Worm (Caenorhabditis elegans) whole organism, L2 larva: ENCODE data around the gene F08F8.10.

ENCODE experiments used
- Y55F3AM.14 ChIP-seq: fragments of 200-800 bp; sonication (Bioruptor generic); optimal IDR thresholded peaks from 2 replicates; lab custom pipeline; 2018; ENCODE audit warnings: mild to moderate bottlenecking, missing genetic modification characterization, missing compliant biosample characterization
- ZK546.5 ChIP-seq: sonication (generic microtip); optimal IDR thresholded peaks from 2 replicates; lab custom pipeline; 2017; ENCODE audit warnings: missing biosample characterization, missing genetic modification characterization
- alr-1 ChIP-seq: fragments of 150-350 bp; optimal IDR thresholded peaks from 2 replicates; lab custom pipeline; 2014; ENCODE audit warnings: missing biosample characterization, missing genetic modification characterization
- ama-1 ChIP-seq: fragments of 150-350 bp; optimal IDR thresholded peaks from 2 replicates; lab custom pipeline; 2018; ENCODE audit warnings: inconsistent platforms
- blmp-1 ChIP-seq: sonication (generic microtip); optimal IDR thresholded peaks from 2 replicates; lab custom pipeline; 2017; ENCODE audit warnings: missing genetic modification characterization, mild to moderate bottlenecking, missing compliant biosample characterization, antibody characterized with exemption, moderate library complexity; ENCODE audit not compliant: insufficient read depth
- crh-2 ChIP-seq: sonication (generic microtip); optimal IDR thresholded peaks from 2 replicates; lab custom pipeline; 2017; ENCODE audit warnings: missing biosample characterization, missing genetic modification characterization
- dmd-4 ChIP-seq: sonication (generic microtip); optimal IDR thresholded peaks from 2 replicates; lab custom pipeline; 2017; ENCODE audit warnings: missing biosample characterization, missing genetic modification characterization
- egl-27 ChIP-seq: sonication (generic microtip); optimal IDR thresholded peaks from 3 replicates; lab custom pipeline; 2017; ENCODE audit warnings: missing biosample characterization, missing genetic modification reagents, missing genetic modification characterization
- elt-1 ChIP-seq: fragments of 150-350 bp; optimal IDR thresholded peaks from 2 replicates; lab custom pipeline; 2014; ENCODE audit warnings: missing biosample characterization, missing genetic modification characterization
- elt-3 ChIP-seq: sonication (generic microtip); optimal IDR thresholded peaks from 2 replicates; lab custom pipeline; 2017; ENCODE audit warnings: missing biosample characterization, missing genetic modification characterization
- fos-1 ChIP-seq: fragments of 150-350 bp; optimal IDR thresholded peaks from 2 replicates; lab custom pipeline; 2014; ENCODE audit warnings: missing biosample characterization, missing genetic modification characterization
- gmeb-1 ChIP-seq: fragments of 150-350 bp; optimal IDR thresholded peaks from 2 replicates; lab custom pipeline; 2014; ENCODE audit warnings: missing biosample characterization, missing genetic modification characterization
- lin-13 ChIP-seq: fragments of 150-350 bp; optimal IDR thresholded peaks from 2 replicates; lab custom pipeline; 2014; ENCODE audit warnings: missing biosample characterization, missing genetic modification reagents, missing genetic modification characterization
- lin-39 ChIP-seq: fragments of 150-350 bp; optimal IDR thresholded peaks from 2 replicates; lab custom pipeline; 2014; ENCODE audit warnings: missing biosample characterization, missing genetic modification reagents, missing genetic modification characterization
- lsy-2 ChIP-seq, 2 experiments: fragments of 150-350 bp in 1 of 2; sonication (generic microtip) in 1 of 2; optimal IDR thresholded peaks; 2 replicates each; lab custom pipeline; 2014 to 2017; ENCODE audit warnings: missing biosample characterization in 2 of 2, missing genetic modification characterization in 2 of 2
- nhr-10 ChIP-seq: sonication (generic microtip); optimal IDR thresholded peaks from 2 replicates; lab custom pipeline; 2017; ENCODE audit warnings: missing biosample characterization, missing genetic modification characterization
- nhr-129 ChIP-seq: fragments of 150-350 bp; optimal IDR thresholded peaks from 2 replicates; lab custom pipeline; 2014; ENCODE audit warnings: missing biosample characterization, missing genetic modification characterization
- nhr-21 ChIP-seq: fragments of 150-350 bp; optimal IDR thresholded peaks from 2 replicates; lab custom pipeline; 2014; ENCODE audit warnings: missing biosample characterization, missing genetic modification characterization
- nhr-23 ChIP-seq: fragments of 150-350 bp; optimal IDR thresholded peaks from 2 replicates; lab custom pipeline; 2014; ENCODE audit warnings: missing biosample characterization, missing genetic modification reagents, missing genetic modification characterization
- nhr-25 ChIP-seq: fragments of 150-350 bp; sonication (generic microtip); optimal IDR thresholded peaks from 3 replicates; lab custom pipeline; 2014; ENCODE audit warnings: missing biosample characterization, missing genetic modification characterization
- nhr-6 ChIP-seq: fragments of 150-350 bp; optimal IDR thresholded peaks from 2 replicates; lab custom pipeline; 2014; ENCODE audit warnings: missing biosample characterization, missing genetic modification characterization
- peb-1 ChIP-seq: fragments of 150-350 bp; optimal IDR thresholded peaks from 2 replicates; lab custom pipeline; 2014; ENCODE audit warnings: missing biosample characterization, missing genetic modification characterization
- sem-4 ChIP-seq: fragments of 150-350 bp; optimal IDR thresholded peaks from 2 replicates; lab custom pipeline; 2014; ENCODE audit warnings: missing biosample characterization, missing genetic modification reagents, missing genetic modification characterization
- sma-3 ChIP-seq: sonication (generic microtip); optimal IDR thresholded peaks from 2 replicates; lab custom pipeline; 2016; ENCODE audit warnings: missing genetic modification reagents, missing genetic modification characterization, missing compliant biosample characterization
- sma-9 ChIP-seq, 2 experiments: fragments of 150-350 bp in 1 of 2; sonication (generic microtip) in 1 of 2; optimal IDR thresholded peaks; 2 replicates each; lab custom pipeline; 2014 to 2016; ENCODE audit warnings: missing genetic modification characterization in 2 of 2, mild to moderate bottlenecking in 1 of 2, missing biosample characterization in 1 of 2, missing compliant biosample characterization in 1 of 2, missing genetic modification reagents in 1 of 2, moderate library complexity in 1 of 2
- snpc-4 ChIP-seq: fragments of 150-350 bp; optimal IDR thresholded peaks from 2 replicates; lab custom pipeline; 2014; ENCODE audit warnings: missing biosample characterization, missing genetic modification characterization
- unc-39 ChIP-seq: fragments of 150-350 bp; optimal IDR thresholded peaks from 2 replicates; lab custom pipeline; 2014; ENCODE audit warnings: missing biosample characterization, missing genetic modification characterization
- unc-55 ChIP-seq: fragments of 150-350 bp; sonication (generic microtip); optimal IDR thresholded peaks from 3 replicates; lab custom pipeline; 2014; ENCODE audit warnings: missing biosample characterization, missing genetic modification reagents, missing genetic modification characterization
- zag-1 ChIP-seq: fragments of 150-350 bp; optimal IDR thresholded peaks from 2 replicates; lab custom pipeline; 2014; ENCODE audit warnings: missing biosample characterization, missing genetic modification characterization
- ztf-1 ChIP-seq: fragments of 200-800 bp; sonication (Bioruptor generic); conservative IDR thresholded peaks from 2 replicates; pipeline ENCODE4 v1.3.6; 2022; ENCODE audit warnings: missing genetic modification characterization, missing compliant biosample characterization
- ztf-11 ChIP-seq: sonication (generic microtip); optimal IDR thresholded peaks from 2 replicates; lab custom pipeline; 2017; ENCODE audit warnings: missing biosample characterization, missing genetic modification characterization
- ztf-4 ChIP-seq: fragments of 150-350 bp; optimal IDR thresholded peaks from 2 replicates; lab custom pipeline; 2014; ENCODE audit warnings: missing biosample characterization, missing genetic modification characterization

F08F8.10 gene

DNA sequence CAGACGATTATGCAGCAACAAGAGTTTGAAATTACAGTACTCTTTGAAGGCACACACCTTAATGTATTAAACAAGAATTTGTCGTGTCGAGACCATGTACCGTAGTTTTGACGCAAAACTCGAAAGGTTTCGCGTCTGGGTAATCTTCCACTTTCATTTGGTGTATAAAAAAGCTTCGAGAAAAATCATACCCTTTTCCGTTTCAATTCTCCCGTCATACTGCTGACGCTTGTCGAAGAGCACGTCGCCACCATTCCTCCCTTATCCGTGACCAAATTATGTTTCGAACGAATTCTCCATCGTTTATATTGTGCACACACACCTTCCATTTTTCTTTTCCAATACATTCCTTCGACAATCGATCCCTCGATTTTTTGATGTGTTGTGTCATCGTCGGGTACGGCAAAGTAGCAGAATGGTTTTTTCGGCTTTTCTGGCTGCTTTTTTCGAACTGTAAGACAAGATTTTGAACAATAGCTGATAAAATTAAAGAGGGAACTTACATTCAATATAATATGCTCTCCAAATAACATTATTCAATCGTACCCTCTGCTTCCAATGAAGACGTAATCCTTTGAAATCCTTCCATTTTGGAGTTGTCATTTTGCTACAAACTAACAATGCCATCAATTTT is 16.7 kb upstream of the F08F8.10 start:
- TF ChIP-seq nhr-6 (tag; lab: Kevin White, UChicago) (no peak), ama-1 (lab: Kevin White, UChicago) (peak; percentile 32)

DNA sequence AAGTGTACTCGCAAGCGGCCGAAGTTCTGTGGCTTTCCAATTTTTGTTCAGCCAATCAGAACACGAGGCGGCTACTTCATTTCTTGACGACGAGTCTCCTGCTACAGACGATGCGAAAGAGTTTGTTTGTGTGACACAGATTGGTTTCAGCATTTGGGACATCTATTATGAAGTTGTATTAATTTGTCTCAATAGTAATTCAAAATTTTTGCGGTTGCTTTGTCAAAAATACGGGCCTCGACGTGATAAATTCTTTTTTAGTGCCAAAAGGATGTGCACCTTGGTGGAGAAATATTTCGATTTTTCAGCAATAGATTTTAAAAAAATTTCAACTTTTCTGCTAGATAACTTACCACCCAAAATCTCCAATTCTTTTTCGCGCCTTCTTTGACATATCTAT is 13.4 kb upstream of the F08F8.10 start:
- TF ChIP-seq elt-1 (tag; lab: Kevin White, UChicago): no peak
- no peak for TF ChIP-seq nhr-129 (tag; lab: Kevin White, UChicago)
- TF ChIP-seq Y55F3AM.14 (GFP tag; lab: Kevin White, UChicago): no peak
- no peak for TF ChIP-seq egl-27 (tag; lab: Kevin White, UChicago)
- no peak for TF ChIP-seq lin-39 (tag; lab: Kevin White, UChicago)
- no peak for TF ChIP-seq nhr-10
- TF ChIP-seq gmeb-1: no peak
- no peak for TF ChIP-seq zag-1 (tag; lab: Kevin White, UChicago)
- TF ChIP-seq nhr-23 (tag; lab: Kevin White, UChicago): no peak
- TF ChIP-seq nhr-25 (tag; lab: Kevin White, UChicago): no peak
- TF ChIP-seq ZK546.5 (tag; lab: Kevin White, UChicago): no peak
- TF ChIP-seq snpc-4 (tag; lab: Kevin White, UChicago): no peak
- no peak for TF ChIP-seq ztf-1 (GFP tag; lab: Robert Waterston, UW)
- no peak for TF ChIP-seq dmd-4 (tag; lab: Kevin White, UChicago)
- TF ChIP-seq sma-9 (GFP tag; optimal IDR thresholded peaks at IDR 0.05; lab: Kevin White, UChicago): no peak
- TF ChIP-seq sma-9 (tag; optimal IDR thresholded peaks at IDR 0.05; lab: Kevin White, UChicago): no peak
- no peak for TF ChIP-seq ztf-11
- TF ChIP-seq ztf-4: no peak
- no peak for TF ChIP-seq sem-4 (tag; lab: Kevin White, UChicago)

DNA sequence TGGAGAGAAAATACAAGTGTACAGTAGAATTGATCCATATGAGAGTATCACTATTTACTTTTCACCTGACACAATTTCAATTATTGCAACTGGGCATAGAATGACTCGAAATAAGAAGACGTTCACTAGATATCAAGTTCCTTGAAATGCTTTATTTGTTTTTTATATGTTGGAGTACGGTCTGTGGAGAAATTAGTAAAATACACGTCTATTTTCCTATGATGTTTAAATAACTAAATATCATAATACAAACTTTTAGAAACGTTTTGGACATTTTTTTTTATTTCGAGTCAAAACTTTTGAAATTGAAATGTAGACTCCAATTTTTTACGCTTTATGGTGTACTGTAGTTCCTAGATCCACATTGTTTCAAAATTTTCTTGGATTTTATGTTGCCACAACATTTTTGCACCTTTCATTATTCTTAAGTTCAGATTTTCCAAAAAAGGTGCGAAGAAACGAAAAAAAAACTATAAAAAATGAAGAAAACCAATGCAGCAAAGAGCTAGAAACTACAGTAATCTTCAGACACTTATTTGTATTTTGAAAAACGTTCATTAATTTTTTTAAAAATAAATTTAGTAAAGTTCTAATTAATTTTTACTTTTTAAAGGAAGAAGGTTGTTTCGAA is 12.3 kb upstream of the F08F8.10 start:
- TF ChIP-seq nhr-21 (tag; lab: Kevin White, UChicago) (peak; percentile 10), sma-3 (GFP tag; lab: Kevin White, UChicago) (peak; percentile 43), alr-1 (tag; lab: Kevin White, UChicago) (no peak), nhr-25 (tag; lab: Kevin White, UChicago) (peak; percentile 71), ama-1 (lab: Kevin White, UChicago) (peak; percentile 14), nhr-6 (tag; lab: Kevin White, UChicago) (no peak), ztf-4 (peak; percentile 42), lsy-2 (tag; optimal IDR thresholded peaks at IDR 0.05; lab: Kevin White, UChicago) (peak in 1 of 2 experiments; percentile 53), Y55F3AM.14 (GFP tag; lab: Kevin White, UChicago) (peak; percentile 15), blmp-1 (peak; percentile 35), fos-1 (tag; lab: Kevin White, UChicago) (no peak), lin-13 (GFP tag; lab: Kevin White, UChicago) (peak; percentile 2)

DNA sequence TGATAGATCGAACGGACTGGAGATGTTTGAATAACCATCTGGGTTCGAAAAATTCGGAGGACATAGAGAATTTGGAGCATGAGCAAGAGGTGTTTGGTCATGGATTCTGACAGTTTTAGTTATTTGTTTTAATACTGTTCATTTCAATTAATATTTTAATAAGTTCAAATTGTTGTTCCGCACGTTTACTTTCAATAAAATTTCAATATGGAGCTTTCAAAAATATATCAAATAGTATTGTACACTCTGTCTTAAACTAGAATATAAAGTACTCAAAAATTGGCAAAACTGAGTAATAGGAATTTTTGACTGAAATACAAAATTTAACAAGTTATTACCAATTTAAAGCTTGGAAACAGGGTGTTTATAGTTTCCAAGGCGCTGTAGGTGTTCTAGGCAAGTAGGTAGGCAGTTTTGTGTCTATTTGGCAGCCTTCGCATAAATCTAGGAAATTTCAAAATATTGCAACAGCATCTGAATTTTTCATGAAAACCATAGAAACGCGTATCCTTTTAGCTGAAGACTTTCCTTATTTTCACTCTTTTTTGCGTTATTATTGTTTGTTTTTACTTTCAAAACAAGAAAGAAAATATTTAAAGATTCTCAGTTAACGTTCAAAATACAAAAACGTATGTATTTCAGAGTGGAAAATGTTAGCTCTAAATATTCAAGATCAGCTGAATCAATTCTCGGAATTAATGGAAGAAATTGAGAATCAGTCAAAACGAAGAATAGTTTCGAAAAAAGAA is 10.0 kb upstream of the F08F8.10 start, which contains the start of the genes T20B12.5 and T20B12.4:
Gene T20B12.5, minus strand, starts transcription at position 101 of the 749 bp plus-strand sequence.
Gene T20B12.4, plus strand, starts transcription at position 699 of the 749 bp plus-strand sequence.
- TF ChIP-seq sma-3 (GFP tag; lab: Kevin White, UChicago) (no peak), blmp-1 (no peak), sem-4 (tag; lab: Kevin White, UChicago) (no peak), nhr-10 (no peak), unc-39 (no peak), peb-1 (tag; lab: Kevin White, UChicago) (no peak), elt-3 (tag; lab: Kevin White, UChicago) (no peak), elt-1 (tag; lab: Kevin White, UChicago) (no peak), crh-2 (tag; lab: Kevin White, UChicago) (no peak), lin-39 (tag; lab: Kevin White, UChicago) (no peak), lsy-2 (tag; optimal IDR thresholded peaks at IDR 0.05; lab: Kevin White, UChicago) (no peak), sma-9 (GFP tag; optimal IDR thresholded peaks at IDR 0.05; lab: Kevin White, UChicago) (no peak), sma-9 (tag; optimal IDR thresholded peaks at IDR 0.05; lab: Kevin White, UChicago) (no peak), Y55F3AM.14 (GFP tag; lab: Kevin White, UChicago) (no peak), lin-13 (GFP tag; lab: Kevin White, UChicago) (no peak), unc-55 (no peak)
